Worm (Caenorhabditis elegans): ENCODE data around the gene egrh-2.

DNA sequence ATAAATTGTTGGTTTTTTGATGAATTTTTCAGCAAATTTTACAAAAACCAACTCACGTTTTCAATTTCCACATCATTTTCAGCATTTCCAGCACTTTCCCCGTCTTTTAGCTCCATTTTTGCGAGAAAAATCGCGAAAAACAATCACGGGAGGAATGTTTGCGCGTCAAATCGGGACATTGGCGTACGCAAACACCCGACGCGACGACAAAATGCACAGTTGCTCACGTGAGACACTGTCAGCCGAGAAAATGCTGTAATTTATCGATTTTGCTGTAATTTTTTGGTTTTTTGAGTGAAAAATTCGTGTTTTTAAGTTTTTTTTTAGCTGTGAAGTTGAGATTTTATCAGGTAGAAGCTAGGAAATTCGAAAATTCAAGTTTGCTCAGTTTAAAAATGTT, 19.3 kb upstream of the egrh-2 start, which contains the start of gene Y55F3AM.9:
- TF ChIP-seq tbx-7 (tag; optimal IDR thresholded peaks at IDR 0.05) (no peak), ceh-22 (tag; optimal IDR thresholded peaks at IDR 0.05) (no peak), hlh-15 (tag; optimal IDR thresholded peaks at IDR 0.05) (no peak), rnt-1 (tag; optimal IDR thresholded peaks at IDR 0.05) (no peak), nhr-11 (tag; optimal IDR thresholded peaks at IDR 0.05) (no peak), ama-1 (optimal IDR thresholded peaks at IDR 0.05) (no peak), elt-2 (tag; optimal IDR thresholded peaks at IDR 0.05) (no peak), unc-55 (GFP tag; optimal IDR thresholded peaks at IDR 0.05) (no peak), ets-4 (tag; optimal IDR thresholded peaks at IDR 0.05) (no peak), elt-4 (tag; optimal IDR thresholded peaks at IDR 0.05) (no peak), nfya-1 (tag; optimal IDR thresholded peaks at IDR 0.05) (peak; percentile 30)

Measured in whole organism, late embryonic.